Fruit fly (Drosophila melanogaster) ovary, adult (tissue): ENCODE data around the gene CG18428.

Experiments used
- CG17801 ChIP-seq: fragments of 200-800 bp; optimal IDR thresholded peaks from 2 replicates; lab custom pipeline; 2019; ENCODE audit warnings: missing biosample characterization, mild to moderate bottlenecking, missing genetic modification characterization, moderate library complexity; ENCODE audit not compliant: partially characterized antibody

CG18428 gene

dm6 chr3R:24108902-24109389 lies at the start of gene CG18428, which contains the start of gene eIF4EHP:
Gene CG18428 (plus strand): TSS chr3R:24109336.
Gene eIF4EHP (minus strand): TSS chr3R:24108960.
- TF ChIP-seq CG17801: peak; percentile 100

DNA sequence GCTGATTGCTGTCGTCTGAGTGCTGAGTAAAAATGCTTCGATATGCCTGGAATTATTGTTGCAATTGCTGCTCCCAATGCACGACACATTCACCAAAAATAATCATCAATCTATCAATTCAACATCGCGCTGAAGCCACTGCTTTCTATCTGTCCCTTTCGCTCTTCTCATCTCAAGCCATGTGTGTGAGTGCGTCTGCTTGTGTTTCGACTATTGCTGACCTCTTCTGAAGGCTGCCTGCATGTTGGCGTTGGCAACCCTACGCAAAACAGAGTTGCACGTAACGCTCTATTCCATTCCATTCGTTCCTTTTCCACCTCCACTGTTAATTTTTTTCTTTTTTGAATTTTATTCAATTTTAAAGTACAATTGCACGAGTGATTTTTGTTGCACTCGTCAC lies 43.4 kb upstream of the CG18428 start:
- TF ChIP-seq CG17801: no peak

DNA sequence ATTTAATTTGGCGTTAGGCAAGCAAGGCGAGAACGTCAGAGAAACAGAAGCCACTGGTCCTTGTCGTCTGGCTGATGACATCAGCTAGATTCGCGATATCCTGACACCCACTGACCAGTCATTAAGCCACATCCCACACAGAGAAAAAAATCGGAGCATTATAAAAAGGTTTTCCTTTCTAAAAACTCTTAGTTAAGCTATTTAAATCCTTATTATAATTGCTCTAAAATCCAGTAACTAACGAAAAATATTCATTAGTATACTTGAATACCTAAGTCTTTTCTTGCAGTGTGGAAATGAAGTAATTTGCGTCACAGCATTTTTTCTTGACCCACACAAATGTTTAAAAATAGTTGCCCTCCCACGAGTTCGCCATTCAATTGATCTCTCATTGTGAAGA lies 40.3 kb upstream of the CG18428 start:
- no peak for TF ChIP-seq CG17801

DNA sequence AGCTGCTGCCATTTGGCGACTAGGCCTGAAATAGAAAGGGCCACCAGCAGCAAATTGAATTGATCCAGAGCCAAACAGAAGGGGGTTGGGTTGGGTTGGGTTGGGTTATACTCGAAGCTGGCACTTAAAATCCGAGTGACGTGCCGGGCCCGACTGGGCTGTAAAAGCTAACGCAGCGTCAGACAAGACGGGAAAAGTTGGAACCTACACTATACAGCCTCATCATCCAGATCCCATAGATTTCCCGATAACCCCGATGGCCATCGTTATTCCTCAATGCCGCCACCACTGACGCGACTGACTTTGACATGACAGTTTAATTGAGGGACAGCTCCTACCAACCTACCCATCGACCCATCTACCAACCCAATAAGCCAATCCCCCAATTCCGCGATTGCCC lies 39.2 kb upstream of the CG18428 start:
- no peak for TF ChIP-seq CG17801

- no peak for TF ChIP-seq CG17801
These were observed 35.4 kb upstream of the CG18428 start for dm6 chr3R:24073703-24074102.

- peak; percentile 60 for TF ChIP-seq CG17801
These were observed 30.0 kb upstream of the CG18428 start for dm6 chr3R:24079110-24079509.

dm6 chr3R:24079613-24080012 lies 29.5 kb upstream of the CG18428 start:
- TF ChIP-seq CG17801: no peak

DNA sequence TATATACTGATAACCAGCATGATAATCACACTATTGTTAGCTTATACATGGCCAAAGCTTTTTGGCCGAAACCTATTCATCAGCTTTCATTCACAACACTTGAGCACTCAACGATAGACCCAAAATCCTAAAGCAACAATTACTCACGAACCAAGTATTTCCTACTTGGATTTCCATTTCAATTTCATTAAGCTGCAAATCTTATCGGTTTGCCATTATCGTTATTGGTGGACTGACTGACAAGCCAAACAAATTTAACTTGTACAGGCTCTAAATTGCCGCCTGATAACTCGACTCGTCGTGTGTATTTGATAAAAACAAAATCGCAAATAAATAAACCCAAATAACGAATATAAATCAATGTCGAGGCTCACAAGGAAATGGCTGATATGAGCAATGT lies 24.2 kb upstream of the CG18428 start:
- no peak for TF ChIP-seq CG17801

DNA sequence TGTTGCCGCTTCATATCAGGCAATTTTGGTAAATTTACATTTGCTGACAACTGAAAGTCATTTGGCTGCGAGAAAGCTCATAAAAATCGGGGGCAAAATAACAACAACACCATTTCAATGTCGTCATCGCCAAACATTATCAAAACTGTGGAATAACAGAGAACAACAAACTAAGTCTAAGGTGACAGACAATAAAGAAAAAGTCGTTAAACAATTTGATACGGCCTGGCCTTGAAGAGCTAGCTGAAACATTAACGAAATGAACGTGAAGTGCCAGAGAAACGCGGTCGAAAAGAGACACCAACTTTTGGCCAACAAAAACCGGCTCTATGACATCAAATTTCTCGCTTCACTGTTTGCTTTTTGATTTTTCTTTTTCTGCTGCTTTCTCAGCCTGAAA lies 19.0 kb upstream of the CG18428 start:
- no peak for TF ChIP-seq CG17801

DNA sequence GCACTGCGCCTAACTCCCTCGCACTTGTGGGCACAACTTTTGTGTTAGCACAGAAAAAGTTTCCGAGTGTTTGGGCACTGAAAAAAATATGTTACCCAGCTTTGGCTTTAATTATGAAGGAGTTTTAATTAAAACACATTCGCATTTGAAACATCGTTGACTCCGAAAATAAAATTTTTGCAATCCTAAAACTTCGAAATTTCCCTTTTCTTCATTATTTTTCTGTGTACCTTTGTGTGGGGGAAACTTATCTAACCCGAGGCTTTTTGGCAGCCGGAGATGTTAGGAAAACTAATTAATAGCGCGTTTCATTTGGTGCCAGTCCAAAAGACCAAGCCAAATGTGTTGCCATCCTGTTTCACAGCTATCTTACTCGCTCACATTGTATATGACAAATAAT lies 17.5 kb upstream of the CG18428 start:
- TF ChIP-seq CG17801: no peak

- no peak for TF ChIP-seq CG17801
These were observed 16.5 kb upstream of the CG18428 start for dm6 chr3R:24092590-24093151.

dm6 chr3R:24093430-24093829 lies 15.7 kb upstream of the CG18428 start:
- no peak for TF ChIP-seq CG17801

dm6 chr3R:24099039-24100026 lies 9.8 kb upstream of the CG18428 start:
- TF ChIP-seq CG17801: peak; percentile 60

DNA sequence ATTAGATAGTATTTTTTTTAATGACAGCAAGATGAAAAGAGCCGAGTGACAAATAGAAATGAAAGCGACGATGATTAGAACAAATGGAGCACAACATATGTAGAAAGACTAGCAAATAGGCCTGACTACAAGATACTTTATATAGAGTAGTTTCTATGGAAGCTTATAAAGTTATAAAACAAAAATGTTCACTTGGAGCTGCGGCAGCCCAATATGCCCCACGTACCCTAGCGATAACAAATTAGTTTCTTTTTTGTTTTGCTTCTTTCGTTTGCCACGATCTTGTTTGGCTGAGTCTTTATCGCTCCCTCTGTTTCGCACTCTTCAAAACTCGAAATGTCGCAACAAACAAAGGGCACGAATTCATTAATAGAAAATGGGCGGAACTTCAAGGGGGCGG lies 8.4 kb upstream of the CG18428 start:
- no peak for TF ChIP-seq CG17801

- TF ChIP-seq CG17801: peak; percentile 74
These were observed 7.7 kb upstream of the CG18428 start for dm6 chr3R:24101437-24101836.

DNA sequence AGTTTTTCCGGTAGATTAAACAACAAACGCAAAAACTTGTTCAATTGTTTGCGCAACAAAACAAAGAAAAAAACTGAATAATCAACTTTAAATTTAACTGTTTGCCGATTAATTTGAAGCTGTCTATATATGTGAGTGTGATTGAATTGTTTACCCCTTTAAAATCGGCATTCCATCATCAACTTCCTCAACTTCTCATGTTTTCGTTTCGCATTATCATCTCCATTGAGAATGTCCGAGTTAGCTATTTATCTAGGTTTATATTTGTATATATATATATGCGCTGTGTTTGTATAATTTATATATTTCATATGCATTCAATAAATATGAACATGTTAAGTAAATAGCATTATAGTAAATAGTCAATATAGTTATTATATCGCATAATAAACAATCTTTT lies 6.7 kb upstream of the CG18428 start:
- TF ChIP-seq CG17801: no peak

- TF ChIP-seq CG17801: no peak
These were observed 5.4 kb upstream of the CG18428 start for dm6 chr3R:24103708-24104107.
